Worm (Caenorhabditis elegans): ENCODE data around the gene ncx-9.
A peak's percentile ranks its signal among the peaks of the same experiment; 100 is the strongest.

Gene ncx-9

DNA sequence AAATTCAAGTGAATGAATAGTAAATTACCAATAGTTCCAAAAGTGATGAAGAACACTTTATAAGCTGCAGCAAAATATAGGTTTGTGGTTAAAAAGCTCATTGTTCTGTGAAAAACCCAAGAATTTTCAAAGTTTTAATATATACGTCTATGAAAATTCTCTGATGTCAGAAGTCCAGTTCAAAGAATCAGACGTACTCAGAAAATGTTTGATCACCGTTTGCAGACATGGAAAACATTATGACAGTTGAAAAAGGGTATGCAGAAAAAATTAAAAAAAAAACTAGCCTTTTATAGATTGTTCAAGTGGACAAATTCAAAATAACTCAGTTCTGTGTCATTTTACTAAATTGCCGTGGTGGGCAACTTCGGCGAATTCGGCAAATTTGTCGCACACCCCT lies 20.4 kb downstream of the ncx-9 start, which contains the start of gene srsx-10:
Gene srsx-10, minus strand, starts transcription at position 101 of the 400 bp plus-strand sequence.
- TF ChIP-seq mdl-1 (tag; optimal IDR thresholded peaks at IDR 0.05), result no peak
- no peak for TF ChIP-seq elt-3 (tag; optimal IDR thresholded peaks at IDR 0.05)
- no peak for TF ChIP-seq skn-1 (tag; optimal IDR thresholded peaks at IDR 0.05)
- TF ChIP-seq dmd-4 (tag; optimal IDR thresholded peaks at IDR 0.05), result no peak
- TF ChIP-seq ztf-4 (tag; optimal IDR thresholded peaks at IDR 0.05), result no peak
- TF ChIP-seq snpc-4 (tag; optimal IDR thresholded peaks at IDR 0.05), result no peak
- no peak for TF ChIP-seq fos-1 (tag; optimal IDR thresholded peaks at IDR 0.05)
- TF ChIP-seq nhr-77 (tag; optimal IDR thresholded peaks at IDR 0.05), result no peak
- TF ChIP-seq ZK546.5 (tag; optimal IDR thresholded peaks at IDR 0.05), result no peak
- TF ChIP-seq elt-1 (tag; optimal IDR thresholded peaks at IDR 0.05), result no peak

DNA sequence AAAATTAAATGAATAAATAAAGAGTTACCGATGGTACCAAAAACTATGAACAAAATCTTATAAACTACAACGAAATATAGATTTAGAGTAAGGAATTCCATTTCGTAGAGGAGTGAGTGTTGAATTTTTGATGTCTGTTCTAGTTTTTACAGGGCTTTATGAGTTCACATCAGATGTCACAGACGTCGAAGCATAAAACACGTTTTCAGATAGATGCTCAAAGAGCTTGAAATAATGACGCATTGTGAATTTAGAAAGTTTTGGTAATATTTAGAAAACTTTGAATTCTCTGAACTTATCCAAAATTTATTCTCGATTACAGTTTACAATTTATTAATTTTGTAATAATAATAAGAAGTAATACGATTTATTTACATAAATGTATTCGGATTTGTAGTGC lies 22.1 kb downstream of the ncx-9 start, which contains the start of gene srsx-9:
Gene srsx-9, minus strand, starts transcription at position 101 of the 400 bp plus-strand sequence.
- no peak for TF ChIP-seq fos-1 (tag; optimal IDR thresholded peaks at IDR 0.05)
- no peak for TF ChIP-seq F13H6.1 (tag; optimal IDR thresholded peaks at IDR 0.05)
- no peak for TF ChIP-seq egl-27 (tag; optimal IDR thresholded peaks at IDR 0.05)
- TF ChIP-seq nhr-21 (tag; optimal IDR thresholded peaks at IDR 0.05), result no peak
- no peak for TF ChIP-seq mbf-1 (tag; optimal IDR thresholded peaks at IDR 0.05)
- no peak for TF ChIP-seq ztf-11 (tag; optimal IDR thresholded peaks at IDR 0.05)
- TF ChIP-seq nhr-77 (tag; optimal IDR thresholded peaks at IDR 0.05), result no peak
- no peak for TF ChIP-seq lsy-2 (tag; optimal IDR thresholded peaks at IDR 0.05)
- TF ChIP-seq nhr-10 (tag; optimal IDR thresholded peaks at IDR 0.05), result no peak
- TF ChIP-seq mab-5 (tag; optimal IDR thresholded peaks at IDR 0.05), result no peak
- no peak for TF ChIP-seq dmd-4 (tag; optimal IDR thresholded peaks at IDR 0.05)
- TF ChIP-seq ceh-82 (tag; optimal IDR thresholded peaks at IDR 0.05), result no peak
- TF ChIP-seq peb-1 (tag; optimal IDR thresholded peaks at IDR 0.05), result no peak
- no peak for TF ChIP-seq unc-39 (tag; optimal IDR thresholded peaks at IDR 0.05)
- no peak for TF ChIP-seq elt-1 (tag; optimal IDR thresholded peaks at IDR 0.05)
- TF ChIP-seq Y55F3AM.14 (GFP tag; optimal IDR thresholded peaks at IDR 0.05), result no peak
- TF ChIP-seq sma-3 (GFP tag; optimal IDR thresholded peaks at IDR 0.05), result no peak

DNA sequence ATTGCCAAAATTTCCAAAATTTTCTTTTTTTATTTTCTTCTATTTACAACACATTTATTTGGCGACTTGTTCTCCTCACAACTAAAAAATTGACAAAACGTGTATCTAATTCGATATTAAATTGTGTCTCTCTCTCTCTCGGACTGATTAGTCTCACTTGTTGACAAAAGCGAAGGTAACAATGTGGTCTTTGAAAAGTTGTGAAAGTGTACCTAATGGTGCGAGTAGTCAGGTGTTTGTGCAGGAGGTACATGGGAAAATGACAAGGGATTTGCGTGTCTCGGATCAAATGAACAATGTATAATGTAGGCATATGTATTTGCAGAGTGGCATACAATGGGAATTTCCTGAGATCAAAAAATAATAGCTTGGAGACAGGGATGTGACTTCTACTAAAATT lies 25.6 kb downstream of the ncx-9 start:
- TF ChIP-seq elt-3 (tag; optimal IDR thresholded peaks at IDR 0.05) (no peak), nhr-129 (tag; optimal IDR thresholded peaks at IDR 0.05) (peak; percentile 67)

DNA sequence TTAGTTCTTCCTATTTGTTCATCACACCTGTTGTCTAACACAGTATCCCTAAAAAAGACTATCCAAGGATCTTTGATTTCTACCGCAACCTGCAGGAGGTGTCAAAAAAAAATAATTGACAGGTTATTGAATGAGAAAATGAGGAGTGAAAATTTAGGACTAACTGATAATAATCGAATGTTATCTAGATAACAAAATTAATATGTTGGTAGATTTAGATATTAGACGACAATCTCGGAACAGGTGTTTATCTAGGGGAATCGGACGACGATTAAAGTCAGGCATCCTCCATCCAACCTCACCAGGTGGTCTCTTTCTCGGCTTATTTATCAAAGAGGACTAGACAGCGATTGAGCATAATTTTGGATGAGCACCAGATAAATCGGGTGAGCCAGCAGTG lies 26.3 kb downstream of the ncx-9 start:
- TF ChIP-seq nhr-10 (tag; optimal IDR thresholded peaks at IDR 0.05) (no peak), nhr-25 (tag; optimal IDR thresholded peaks at IDR 0.05) (no peak), sma-9 (GFP tag; optimal IDR thresholded peaks at IDR 0.05) (no peak), sma-9 (tag; optimal IDR thresholded peaks at IDR 0.05) (no peak), nhr-21 (tag; optimal IDR thresholded peaks at IDR 0.05) (no peak), snpc-4 (tag; optimal IDR thresholded peaks at IDR 0.05) (no peak), sma-3 (GFP tag; optimal IDR thresholded peaks at IDR 0.05) (no peak)

DNA sequence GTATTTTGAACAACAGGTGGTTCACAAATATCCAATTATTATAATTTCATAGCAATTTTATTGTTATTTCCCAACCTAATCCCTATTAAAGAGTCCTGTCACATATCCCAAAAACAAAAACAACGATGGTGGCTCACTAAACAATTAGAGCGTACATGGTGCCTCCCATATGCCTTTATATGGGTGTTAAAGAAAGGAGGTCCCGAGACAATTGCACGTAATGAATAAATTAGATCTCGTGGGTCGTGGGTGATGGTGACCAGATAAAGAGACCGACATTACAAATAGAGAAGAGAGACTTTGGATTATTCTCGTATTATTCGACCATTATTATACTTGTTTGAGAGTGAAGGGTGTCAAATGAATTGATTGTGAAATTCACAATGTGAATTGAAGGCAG lies 27.8 kb downstream of the ncx-9 start:
- TF ChIP-seq unc-39 (tag; optimal IDR thresholded peaks at IDR 0.05) (no peak), lin-13 (GFP tag; optimal IDR thresholded peaks at IDR 0.05) (no peak), ztf-11 (tag; optimal IDR thresholded peaks at IDR 0.05) (no peak), sma-9 (GFP tag; optimal IDR thresholded peaks at IDR 0.05) (no peak), sma-9 (tag; optimal IDR thresholded peaks at IDR 0.05) (no peak), sem-4 (tag; optimal IDR thresholded peaks at IDR 0.05) (no peak), unc-62 (GFP tag; optimal IDR thresholded peaks at IDR 0.05) (no peak), lsy-2 (tag; optimal IDR thresholded peaks at IDR 0.05) (no peak), crh-2 (tag; optimal IDR thresholded peaks at IDR 0.05) (no peak)

DNA sequence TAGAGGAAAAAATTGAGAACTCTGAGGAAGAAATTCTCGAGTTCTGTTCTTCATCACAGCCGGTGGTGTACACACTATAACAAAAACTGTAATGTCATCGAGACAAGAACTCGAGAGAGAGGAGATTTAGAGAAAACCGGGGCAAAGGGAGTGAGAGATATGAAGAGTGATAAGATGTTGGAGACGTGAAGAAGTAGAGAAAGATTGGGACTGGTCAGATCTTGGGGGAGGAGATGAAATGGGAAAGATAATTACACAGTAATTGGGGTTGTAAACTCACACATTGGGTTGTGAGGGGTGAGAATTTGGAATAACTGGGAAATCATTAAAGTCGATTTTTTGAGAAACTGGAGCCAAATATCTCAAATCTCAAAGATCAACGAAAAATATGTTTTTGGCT lies 29.3 kb downstream of the ncx-9 start:
- TF ChIP-seq ztf-4 (tag; optimal IDR thresholded peaks at IDR 0.05) (no peak), sem-4 (tag; optimal IDR thresholded peaks at IDR 0.05) (no peak), sma-9 (GFP tag; optimal IDR thresholded peaks at IDR 0.05) (peak; percentile 26), sma-9 (tag; optimal IDR thresholded peaks at IDR 0.05) (no peak)
